Worm (Caenorhabditis elegans): ENCODE results near the gene pyp-1.

DNA sequence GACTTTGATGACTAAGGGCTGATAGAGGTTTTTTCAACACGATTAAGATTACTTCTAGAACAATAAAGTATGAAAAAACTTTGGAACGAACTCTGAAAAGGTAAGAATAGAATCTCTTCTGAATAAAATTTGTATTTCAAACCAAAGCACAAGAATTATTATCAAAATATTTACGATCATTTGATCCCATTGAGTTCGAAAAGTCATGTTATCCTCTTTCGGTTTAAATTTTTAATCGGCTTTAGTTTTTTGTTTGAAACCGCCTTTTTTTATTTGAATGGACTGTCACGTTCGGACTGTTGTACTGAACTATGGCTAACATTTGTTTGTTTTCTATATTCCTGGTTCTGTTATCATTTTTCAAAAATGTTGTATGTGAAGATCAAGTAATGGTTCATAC lies 24.3 kb downstream of the pyp-1 start, which contains the start of gene C47E12.9:
- TF ChIP-seq nhr-11 (tag; optimal IDR thresholded peaks at IDR 0.05) (no peak), nhr-77 (tag; optimal IDR thresholded peaks at IDR 0.05) (no peak), lin-11 (tag; optimal IDR thresholded peaks at IDR 0.05) (no peak), nhr-237 (tag; optimal IDR thresholded peaks at IDR 0.05) (no peak), nhr-12 (tag; optimal IDR thresholded peaks at IDR 0.05) (no peak), ama-1 (optimal IDR thresholded peaks at IDR 0.05) (no peak), zag-1 (tag; optimal IDR thresholded peaks at IDR 0.05) (no peak), ceh-16 (tag; optimal IDR thresholded peaks at IDR 0.05) (no peak)

Measured in whole organism, L2 larva.